Worm (Caenorhabditis elegans) whole organism, midembryonic: ENCODE results near the gene K07E3.2.

Experiments
- T22C8.4 ChIP-seq: fragments of 200-800 bp; sonication (Bioruptor generic); IDR thresholded peaks from 2 replicates; pipeline ENCODE4 v1.3.6; 2022; ENCODE audit warnings: missing genetic modification characterization, missing compliant biosample characterization
- cog-1 ChIP-seq: sonication (generic microtip); optimal IDR thresholded peaks from 2 replicates; lab custom pipeline; 2016; ENCODE audit warnings: missing genetic modification characterization, missing compliant biosample characterization
- flt-1 ChIP-seq: fragments of 200-800 bp; sonication (Bioruptor generic); IDR thresholded peaks from 2 replicates; pipeline ENCODE4 v1.3.6; 2022; ENCODE audit warnings: missing genetic modification characterization, missing compliant biosample characterization
- klf-2 ChIP-seq: fragments of 200-800 bp; sonication (Bioruptor generic); conservative IDR thresholded peaks from 2 replicates; pipeline ENCODE4 v1.3.6; 2022; ENCODE audit warnings: missing genetic modification reagents, missing genetic modification characterization, missing compliant biosample characterization
- med-1 ChIP-seq: sonication (generic microtip); optimal IDR thresholded peaks from 2 replicates; lab custom pipeline; 2017; ENCODE audit warnings: missing genetic modification characterization, mild to moderate bottlenecking, missing compliant biosample characterization, antibody characterized with exemption, missing genetic modification reagents; ENCODE audit not compliant: insufficient read depth
- ref-1 ChIP-seq: fragments of 200-800 bp; sonication (Bioruptor generic); conservative IDR thresholded peaks from 2 replicates; pipeline ENCODE4 v1.3.6; 2022; ENCODE audit warnings: missing genetic modification reagents, missing genetic modification characterization, missing compliant biosample characterization
- tab-1 ChIP-seq: fragments of 200-800 bp; sonication (Bioruptor generic); IDR thresholded peaks from 2 replicates; pipeline ENCODE4 v1.3.6; 2022; ENCODE audit warnings: missing genetic modification characterization, missing compliant biosample characterization
- ztf-23 ChIP-seq: fragments of 200-800 bp; sonication (Bioruptor generic); IDR thresholded peaks from 2 replicates; pipeline ENCODE4 v1.3.6; 2022; ENCODE audit warnings: missing genetic modification reagents, missing genetic modification characterization, missing compliant biosample characterization
- ztf-29 ChIP-seq: fragments of 200-800 bp; sonication (Bioruptor generic); IDR thresholded peaks from 2 replicates; pipeline ENCODE4 v1.3.6; 2022; ENCODE audit warnings: missing genetic modification reagents, missing genetic modification characterization, missing compliant biosample characterization

The K07E3.2 gene

DNA sequence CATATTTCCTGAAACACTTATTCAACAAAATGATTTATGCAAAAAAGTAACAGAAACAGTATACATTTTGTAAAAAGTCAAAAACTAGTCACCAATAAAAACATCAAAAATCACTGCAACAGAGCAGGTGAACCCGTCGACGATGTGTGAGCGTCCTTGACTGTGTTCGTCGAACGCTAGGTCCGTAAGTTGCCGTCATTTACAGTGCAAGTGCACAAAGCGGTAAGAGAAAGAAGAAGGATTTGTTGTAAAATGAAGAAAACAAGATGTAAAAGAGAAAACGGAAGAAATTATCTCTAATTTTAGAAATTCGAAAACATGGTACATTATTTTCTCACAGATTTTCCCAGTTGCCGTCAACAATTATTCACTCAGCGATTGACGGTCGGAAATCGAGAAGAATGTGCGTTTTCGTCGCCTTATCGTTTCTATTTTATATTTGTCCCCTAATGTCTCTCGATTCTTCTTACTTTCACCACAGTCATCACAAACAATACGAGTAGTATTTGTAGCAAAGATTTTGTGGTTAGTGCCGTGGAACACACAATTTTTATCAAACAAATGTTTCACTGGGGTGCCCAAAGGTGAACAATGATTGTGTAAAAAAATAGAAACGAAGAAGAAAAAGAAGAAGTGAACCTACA is 14.7 kb upstream of the K07E3.2 start:
- TF ChIP-seq tab-1 (GFP tag; lab: Robert Waterston, UW) (no peak), T22C8.4 (GFP tag; lab: Robert Waterston, UW) (no peak), flt-1 (GFP tag; lab: Robert Waterston, UW) (no peak), ref-1 (GFP tag; lab: Robert Waterston, UW) (no peak), med-1 (GFP tag; lab: Kevin White, UChicago) (no peak), ztf-23 (no peak), cog-1 (tag; lab: Kevin White, UChicago) (no peak), klf-2 (GFP tag; lab: Robert Waterston, UW) (no peak)

DNA sequence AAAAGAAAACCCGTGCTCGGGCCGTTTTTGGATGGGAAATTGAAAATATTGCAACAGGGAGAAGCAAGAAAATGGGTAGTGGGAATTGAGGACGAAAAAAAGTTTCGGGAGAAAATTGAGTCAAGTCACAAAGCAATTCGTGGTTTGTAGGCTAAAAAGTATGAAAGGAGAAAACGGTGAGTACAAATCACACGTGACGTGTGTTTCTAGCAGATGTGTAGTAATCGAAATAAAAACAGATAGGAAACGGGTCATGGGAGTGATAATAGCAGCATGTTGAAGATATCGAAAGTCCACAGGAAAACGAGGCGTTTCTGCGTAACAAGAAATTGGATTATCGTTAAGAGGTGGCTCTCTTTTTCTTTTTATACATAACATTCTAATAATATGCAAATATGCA is 14.2 kb upstream of the K07E3.2 start:
- TF ChIP-seq klf-2 (GFP tag; lab: Robert Waterston, UW) (no peak), flt-1 (GFP tag; lab: Robert Waterston, UW) (no peak), cog-1 (tag; lab: Kevin White, UChicago) (no peak), med-1 (GFP tag; lab: Kevin White, UChicago) (no peak), ref-1 (GFP tag; lab: Robert Waterston, UW) (no peak), tab-1 (GFP tag; lab: Robert Waterston, UW) (no peak), ztf-29 (GFP tag; lab: Robert Waterston, UW) (no peak), ztf-23 (no peak), T22C8.4 (GFP tag; lab: Robert Waterston, UW) (no peak)

- TF ChIP-seq ztf-23 (no peak), klf-2 (GFP tag; lab: Robert Waterston, UW) (no peak), ref-1 (GFP tag; lab: Robert Waterston, UW) (no peak), tab-1 (GFP tag; lab: Robert Waterston, UW) (no peak), med-1 (GFP tag; lab: Kevin White, UChicago) (no peak), ztf-29 (GFP tag; lab: Robert Waterston, UW) (no peak), cog-1 (tag; lab: Kevin White, UChicago) (no peak), T22C8.4 (GFP tag; lab: Robert Waterston, UW) (no peak), flt-1 (GFP tag; lab: Robert Waterston, UW) (no peak)
These were observed 5.2 kb upstream of the K07E3.2 start, which contains the start of gene catp-5 for ce11 chrX:8098813-8099360. Gene catp-5, minus strand, starts transcription at chrX:8098863.

ce11 chrX:8107921-8108320 is 3.8 kb downstream of the K07E3.2 start, which contains the start of gene K07E3.9:
Gene K07E3.9, plus strand, starts transcription at chrX:8108221.
- TF ChIP-seq ztf-23 (no peak), med-1 (GFP tag; lab: Kevin White, UChicago) (no peak), T22C8.4 (GFP tag; lab: Robert Waterston, UW) (no peak), tab-1 (GFP tag; lab: Robert Waterston, UW) (no peak), flt-1 (GFP tag; lab: Robert Waterston, UW) (no peak), cog-1 (tag; lab: Kevin White, UChicago) (no peak), ref-1 (GFP tag; lab: Robert Waterston, UW) (no peak), klf-2 (GFP tag; lab: Robert Waterston, UW) (no peak), ztf-29 (GFP tag; lab: Robert Waterston, UW) (no peak)

DNA sequence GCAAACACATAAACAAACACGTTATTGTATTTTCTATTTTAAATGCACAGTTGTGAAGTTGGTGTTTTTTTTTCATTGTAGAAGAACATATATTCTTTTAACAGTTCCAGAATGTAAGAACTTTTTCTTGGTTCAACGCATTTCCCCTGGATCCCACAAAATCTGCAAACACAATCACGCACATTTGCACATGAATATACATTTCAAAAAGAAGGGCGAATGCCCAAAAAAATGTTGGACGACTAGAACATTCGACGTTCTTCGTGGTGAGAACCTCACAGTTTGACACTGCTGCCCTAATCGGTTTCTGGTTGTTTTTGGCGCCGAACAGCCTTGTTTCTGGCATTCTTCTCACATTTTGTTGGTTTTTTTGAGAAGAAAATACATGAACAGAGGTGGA is 5.4 kb downstream of the K07E3.2 start:
- TF ChIP-seq cog-1 (tag; lab: Kevin White, UChicago), result no peak
- no peak for TF ChIP-seq med-1 (GFP tag; lab: Kevin White, UChicago)
- no peak for TF ChIP-seq klf-2 (GFP tag; lab: Robert Waterston, UW)
- TF ChIP-seq T22C8.4 (GFP tag; lab: Robert Waterston, UW), result no peak
- TF ChIP-seq ref-1 (GFP tag; lab: Robert Waterston, UW), result no peak
- TF ChIP-seq tab-1 (GFP tag; lab: Robert Waterston, UW), result no peak
- TF ChIP-seq ztf-23, result no peak
- TF ChIP-seq flt-1 (GFP tag; lab: Robert Waterston, UW), result no peak
- no peak for TF ChIP-seq ztf-29 (GFP tag; lab: Robert Waterston, UW)

DNA sequence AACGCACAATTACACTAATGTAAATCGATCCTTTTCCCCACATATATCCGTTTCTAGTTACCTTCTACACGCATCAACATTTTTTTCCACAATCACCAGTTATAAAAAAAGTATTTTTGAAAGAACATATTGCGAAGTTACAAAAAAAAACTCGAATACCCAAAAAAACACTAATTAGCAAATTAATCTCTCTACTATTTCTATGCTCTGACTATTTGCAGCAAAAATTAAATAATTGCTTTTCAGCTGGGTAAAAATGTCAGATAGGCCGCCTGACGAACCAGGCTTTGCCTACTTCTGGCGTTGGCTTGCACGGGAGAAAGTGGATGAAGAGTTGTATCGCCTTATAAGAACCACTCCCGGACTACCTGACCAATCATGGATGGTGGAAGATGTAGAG is 6.1 kb downstream of the K07E3.2 start, which contains the start of gene K07E3.1:
K07E3.1 (plus strand) TSS at position 247 of the 400 bp plus-strand sequence.
- TF ChIP-seq tab-1 (GFP tag; lab: Robert Waterston, UW), result no peak

DNA sequence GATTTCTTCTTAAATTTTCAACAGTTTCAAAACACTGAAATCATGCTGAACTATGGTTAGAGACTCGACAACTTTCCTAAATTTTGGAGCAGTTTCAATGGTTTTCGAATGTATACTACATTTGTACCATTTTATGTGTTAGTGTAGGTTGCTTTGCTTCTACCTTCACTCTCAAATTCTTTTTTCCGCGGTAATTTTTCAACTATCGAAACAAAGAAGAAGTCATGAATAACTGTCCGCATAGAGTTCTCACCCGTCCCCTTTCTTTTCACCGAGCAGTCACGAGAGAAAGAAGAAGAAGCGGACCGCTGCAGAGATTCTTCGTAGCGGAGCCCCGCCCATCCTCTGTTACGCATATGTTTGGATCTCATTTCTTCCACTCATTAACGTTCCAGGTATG is 12.1 kb downstream of the K07E3.2 start, which contains the start of gene hlh-8:
hlh-8 (plus strand) TSS at position 301 of the 400 bp plus-strand sequence.
- TF ChIP-seq ref-1 (GFP tag; lab: Robert Waterston, UW), result no peak
- no peak for TF ChIP-seq med-1 (GFP tag; lab: Kevin White, UChicago)
- TF ChIP-seq klf-2 (GFP tag; lab: Robert Waterston, UW), result no peak
- no peak for TF ChIP-seq tab-1 (GFP tag; lab: Robert Waterston, UW)
- no peak for TF ChIP-seq cog-1 (tag; lab: Kevin White, UChicago)
- TF ChIP-seq ztf-29 (GFP tag; lab: Robert Waterston, UW), result no peak
- no peak for TF ChIP-seq flt-1 (GFP tag; lab: Robert Waterston, UW)
- no peak for TF ChIP-seq T22C8.4 (GFP tag; lab: Robert Waterston, UW)
- TF ChIP-seq ztf-23, result no peak

DNA sequence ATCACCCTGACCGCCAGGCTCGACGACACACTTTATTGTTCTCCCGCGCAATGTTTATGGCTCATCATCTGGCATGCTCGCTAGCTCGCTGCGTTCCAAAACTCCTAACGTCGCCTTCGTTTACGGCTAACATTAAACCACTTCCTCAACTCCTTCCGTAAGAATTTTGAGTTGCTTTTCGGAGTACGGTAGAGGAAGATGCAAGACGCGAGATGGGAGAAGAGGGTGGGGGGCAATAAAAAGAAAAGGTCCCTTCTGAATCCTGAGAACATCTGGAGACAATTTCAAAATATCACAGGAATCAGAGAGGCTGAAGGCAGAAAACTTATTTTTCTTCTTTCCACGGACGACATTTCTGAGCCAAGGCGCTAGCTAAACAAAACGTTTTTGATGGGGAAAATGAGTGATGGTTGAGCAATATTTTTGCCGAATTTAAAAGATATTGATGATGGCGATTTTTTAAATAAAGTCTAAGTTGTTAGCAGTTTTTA is 13.8 kb downstream of the K07E3.2 start:
- TF ChIP-seq ztf-23 (no peak), klf-2 (GFP tag; lab: Robert Waterston, UW) (no peak), med-1 (GFP tag; lab: Kevin White, UChicago) (no peak), T22C8.4 (GFP tag; lab: Robert Waterston, UW) (no peak), ztf-29 (GFP tag; lab: Robert Waterston, UW) (no peak), ref-1 (GFP tag; lab: Robert Waterston, UW) (no peak), cog-1 (tag; lab: Kevin White, UChicago) (no peak), flt-1 (GFP tag; lab: Robert Waterston, UW) (no peak), tab-1 (GFP tag; lab: Robert Waterston, UW) (no peak)
